Fruit fly (Drosophila melanogaster): ENCODE data around the gene CG3792.
A peak's percentile ranks its signal among the peaks of the same experiment; 100 is the strongest.

CG3792 gene

dm6 chr2L:4981278-4981966, 4.3 kb downstream of the CG3792 start, which contains the start of the genes CG8892 and CG34126 (continued):
- TF ChIP-seq lmd (GFP tag; IDR thresholded peaks at IDR 0.05) = peak; percentile 97
- peak; percentile 99 for TF ChIP-seq Max (GFP tag; optimal IDR thresholded peaks at IDR 0.05)
- TF ChIP-seq seq (GFP tag; IDR thresholded peaks at IDR 0.05) = peak; percentile 94
- TF ChIP-seq Dip2 (GFP tag; IDR thresholded peaks at IDR 0.05) = peak; percentile 71
- peak; percentile 99 for TF ChIP-seq tin (GFP tag; optimal IDR thresholded peaks at IDR 0.05)
- peak; percentile 93 for TF ChIP-seq emc (GFP tag; optimal IDR thresholded peaks at IDR 0.05)
- TF ChIP-seq CG7928 (GFP tag; optimal IDR thresholded peaks at IDR 0.05) = peak; percentile 77
- peak; percentile 45; the same call in 1 of the 2 replicates for TF ChIP-seq CG4360 (GFP tag; IDR thresholded peaks at IDR 0.05)
- peak; percentile 45; the same call in 1 of the 2 replicates for TF ChIP-seq Bgb (GFP tag; IDR thresholded peaks at IDR 0.05; ENCODE audit: partially characterized antibody)
- peak; percentile 93 for TF ChIP-seq toy (GFP tag; IDR thresholded peaks at IDR 0.05)
- TF ChIP-seq fu2 (GFP tag; optimal IDR thresholded peaks at IDR 0.05) = peak; percentile 96
- TF ChIP-seq sna (GFP tag; IDR thresholded peaks at IDR 0.05; ENCODE audit: partially characterized antibody) = no peak
- peak; percentile 100 for TF ChIP-seq CG6689 (GFP tag; IDR thresholded peaks at IDR 0.05)
- TF ChIP-seq CG9727 (GFP tag; optimal IDR thresholded peaks at IDR 0.05) = peak; percentile 97
- peak; percentile 84 for TF ChIP-seq her (GFP tag; optimal IDR thresholded peaks at IDR 0.05)
- peak; percentile 84 for TF ChIP-seq Ravus (GFP tag; IDR thresholded peaks at IDR 0.05)
- peak; percentile 88 for TF ChIP-seq Jarid2 (GFP tag; optimal IDR thresholded peaks at IDR 0.05)
- peak; percentile 84 for TF ChIP-seq CG15073 (GFP tag; optimal IDR thresholded peaks at IDR 0.05)
- TF ChIP-seq repo (GFP tag; optimal IDR thresholded peaks at IDR 0.05) = peak; percentile 91
- TF ChIP-seq sens-2 (GFP tag; IDR thresholded peaks at IDR 0.05) = peak; percentile 77
- TF ChIP-seq maf-S (GFP tag; optimal IDR thresholded peaks at IDR 0.05) = peak; percentile 96
- TF ChIP-seq ind (GFP tag; optimal IDR thresholded peaks at IDR 0.05) = peak; percentile 99
- peak; percentile 92 for TF ChIP-seq Blimp-1 (GFP tag; optimal IDR thresholded peaks at IDR 0.05)
- TF ChIP-seq dmrt99B (tag; optimal IDR thresholded peaks at IDR 0.05) = peak; percentile 95
- TF ChIP-seq dmrt11E (tag; optimal IDR thresholded peaks at IDR 0.05) = peak; percentile 96
- no peak for TF ChIP-seq bigmax (GFP tag; optimal IDR thresholded peaks at IDR 0.05)
- TF ChIP-seq Aef1 (GFP tag; IDR thresholded peaks at IDR 0.05) = peak; percentile 97
- TF ChIP-seq danr (GFP tag; IDR thresholded peaks at IDR 0.05) = peak; percentile 94
- TF ChIP-seq CG13424 (tag; optimal IDR thresholded peaks at IDR 0.05) = peak; percentile 98
- TF ChIP-seq CG42726 (GFP tag; IDR thresholded peaks at IDR 0.05; ENCODE audit: partially characterized antibody) = peak; percentile 73
- TF ChIP-seq ap (GFP tag; IDR thresholded peaks at IDR 0.05) = peak; percentile 85
- peak; percentile 96 for TF ChIP-seq PHDP (tag; optimal IDR thresholded peaks at IDR 0.05)
- TF ChIP-seq ac (GFP tag; optimal IDR thresholded peaks at IDR 0.05) = peak; percentile 65
- peak; percentile 81 for TF ChIP-seq Awh (GFP tag; IDR thresholded peaks at IDR 0.05)
- TF ChIP-seq CG2712 (tag; optimal IDR thresholded peaks at IDR 0.05) = peak; percentile 98
- TF ChIP-seq Antp (GFP tag; optimal IDR thresholded peaks at IDR 0.05) = peak; percentile 96
- TF ChIP-seq exex (tag; optimal IDR thresholded peaks at IDR 0.05) = peak; percentile 83
- TF ChIP-seq disco-r (GFP tag; optimal IDR thresholded peaks at IDR 0.05) = peak; percentile 83
- TF ChIP-seq vnd (GFP tag; IDR thresholded peaks at IDR 0.05; ENCODE audit: partially characterized antibody) = no peak
- TF ChIP-seq CG8290 (GFP tag; optimal IDR thresholded peaks at IDR 0.05) = peak; percentile 98
- peak; percentile 91 to 94 for TF ChIP-seq CG8290 (tag; optimal IDR thresholded peaks at IDR 0.05)
- peak; percentile 97 for TF ChIP-seq CG7556 (GFP tag; optimal IDR thresholded peaks at IDR 0.05)
- TF ChIP-seq klu (GFP tag; IDR thresholded peaks at IDR 0.05) = peak; percentile 97
- TF ChIP-seq stc (GFP tag; IDR thresholded peaks at IDR 0.05) = peak; percentile 88
- peak; percentile 98 for TF ChIP-seq Dbx (GFP tag; IDR thresholded peaks at IDR 0.05)
- peak; percentile 89 for TF ChIP-seq CG30020 (tag; optimal IDR thresholded peaks at IDR 0.05)
- TF ChIP-seq crc (GFP tag; optimal IDR thresholded peaks at IDR 0.05) = peak; percentile 85
- TF ChIP-seq jing (GFP tag; optimal IDR thresholded peaks at IDR 0.05) = peak; percentile 95
- TF ChIP-seq chm (GFP tag; IDR thresholded peaks at IDR 0.05) = peak; percentile 92
- TF ChIP-seq knrl (GFP tag; IDR thresholded peaks at IDR 0.05; ENCODE audit: partially characterized antibody) = peak; percentile 55
